Worm (Caenorhabditis elegans) whole organism, young adult: ENCODE data around the gene phdh-1.
"Not testable (repeated sequence)": the region's sequence is repeated elsewhere in the genome, so short reads cannot be mapped to it uniquely, and the experiment has no call there.

Source experiments
- B0261.1 ChIP-seq: sonication (generic microtip); optimal IDR thresholded peaks from 2 replicates; lab custom pipeline; 2016; ENCODE audit warnings: mild to moderate bottlenecking, missing genetic modification characterization, moderate library complexity, missing compliant biosample characterization
- D2030.7 ChIP-seq: fragments of 200-800 bp; sonication (Bioruptor generic); IDR thresholded peaks from 2 replicates; pipeline ENCODE4 v1.3.6; 2022; ENCODE audit warnings: missing genetic modification reagents, missing genetic modification characterization, missing compliant biosample characterization
- F52B5.7 ChIP-seq: sonication (generic microtip); optimal IDR thresholded peaks from 2 replicates; lab custom pipeline; 2016; ENCODE audit warnings: mild to moderate bottlenecking, missing genetic modification characterization, missing compliant biosample characterization
- K12H6.12 ChIP-seq: fragments of 200-800 bp; sonication (Bioruptor generic); optimal IDR thresholded peaks from 2 replicates; lab custom pipeline; 2018; ENCODE audit warnings: mild to moderate bottlenecking, missing genetic modification characterization, missing compliant biosample characterization
- Y56A3A.18 ChIP-seq: fragments of 200-800 bp; sonication (Bioruptor generic); IDR thresholded peaks from 2 replicates; pipeline ENCODE4 v1.3.6; 2022; ENCODE audit warnings: missing genetic modification reagents, missing genetic modification characterization, missing compliant biosample characterization
- ZK185.1 ChIP-seq: sonication (generic microtip); optimal IDR thresholded peaks from 2 replicates; lab custom pipeline; 2016; ENCODE audit warnings: mild to moderate bottlenecking, missing genetic modification characterization, missing compliant biosample characterization; ENCODE audit not compliant: poor library complexity, severe bottlenecking
- ama-1 ChIP-seq, 3 experiments: fragments of 150-350 bp in 1 of 3; sonication (generic microtip) in 2 of 3; optimal IDR thresholded peaks; 2 replicates each; lab custom pipeline; 2014 to 2018; ENCODE audit warnings: missing biosample characterization in 2 of 3, missing genetic modification characterization in 2 of 3, missing genetic modification reagents in 2 of 3
- attf-6 ChIP-seq: fragments of 200-800 bp; sonication (Bioruptor generic); IDR thresholded peaks from 2 replicates; pipeline ENCODE4 v1.3.6; 2022; ENCODE audit warnings: missing genetic modification reagents, missing genetic modification characterization, missing compliant biosample characterization
- cebp-1 ChIP-seq, 2 experiments: fragments of 200-800 bp in 1 of 2; sonication (Bioruptor generic) in 1 of 2; sonication (generic microtip) in 1 of 2; IDR thresholded peaks in 1 of 2; optimal IDR thresholded peaks in 1 of 2; 2 replicates each; pipeline versions ENCODE4 v1.3.6 to Lab custom; 2017 to 2022; ENCODE audit warnings: missing compliant biosample characterization in 2 of 2, missing genetic modification characterization in 2 of 2, mild to moderate bottlenecking in 1 of 2, missing genetic modification reagents in 1 of 2, moderate library complexity in 1 of 2
- cebp-2 ChIP-seq: fragments of 200-800 bp; sonication (Bioruptor generic); IDR thresholded peaks from 2 replicates; pipeline ENCODE4 v1.3.6; 2022; ENCODE audit warnings: missing genetic modification characterization, missing compliant biosample characterization
- ceh-79 ChIP-seq: sonication (generic microtip); optimal IDR thresholded peaks from 2 replicates; lab custom pipeline; 2017; ENCODE audit warnings: mild to moderate bottlenecking, missing genetic modification characterization, missing compliant biosample characterization
- dox-1 ChIP-seq: fragments of 200-800 bp; sonication (Bioruptor generic); IDR thresholded peaks from 2 replicates; pipeline ENCODE4 v1.3.6; 2022; ENCODE audit warnings: missing genetic modification reagents, missing genetic modification characterization, missing compliant biosample characterization
- egrh-3 ChIP-seq: fragments of 200-800 bp; sonication (Bioruptor generic); IDR thresholded peaks from 2 replicates; pipeline ENCODE4 v1.3.6; 2022; ENCODE audit warnings: missing genetic modification reagents, missing genetic modification characterization, missing compliant biosample characterization
- hmg-1.2 ChIP-seq: fragments of 200-800 bp; sonication (Bioruptor generic); IDR thresholded peaks from 2 replicates; pipeline ENCODE4 v1.3.6; 2022; ENCODE audit warnings: missing genetic modification reagents, missing genetic modification characterization, missing compliant biosample characterization
- lin-26 ChIP-seq: fragments of 200-800 bp; sonication (Bioruptor generic); IDR thresholded peaks from 2 replicates; pipeline ENCODE4 v1.3.6; 2022; ENCODE audit warnings: missing genetic modification reagents, missing genetic modification characterization, missing compliant biosample characterization
- lin-40 ChIP-seq: sonication (generic microtip); optimal IDR thresholded peaks from 2 replicates; lab custom pipeline; 2016; ENCODE audit warnings: missing genetic modification characterization, mild to moderate bottlenecking, missing compliant biosample characterization, missing genotype, missing genetic modification reagents
- madf-10 ChIP-seq: sonication (generic microtip); optimal IDR thresholded peaks from 2 replicates; lab custom pipeline; 2016; ENCODE audit warnings: mild to moderate bottlenecking, missing genetic modification characterization, missing compliant biosample characterization
- madf-6 ChIP-seq: fragments of 200-800 bp; sonication (Bioruptor generic); IDR thresholded peaks from 2 replicates; pipeline ENCODE4 v1.3.6; 2022; ENCODE audit warnings: missing genetic modification reagents, missing genetic modification characterization, missing compliant biosample characterization
- nfyb-1 ChIP-seq: fragments of 200-800 bp; sonication (Bioruptor generic); IDR thresholded peaks from 2 replicates; pipeline ENCODE4 v1.3.6; 2022; ENCODE audit warnings: missing genetic modification reagents, missing genetic modification characterization, missing compliant biosample characterization
- nhr-27 ChIP-seq: fragments of 200-800 bp; sonication (Bioruptor generic); optimal IDR thresholded peaks from 2 replicates; lab custom pipeline; 2018; ENCODE audit warnings: mild to moderate bottlenecking, missing genetic modification characterization, moderate library complexity, missing compliant biosample characterization
- nhr-80 ChIP-seq: sonication (generic microtip); optimal IDR thresholded peaks from 2 replicates; lab custom pipeline; 2016; ENCODE audit warnings: missing genetic modification characterization, missing compliant biosample characterization
- pbrm-1 ChIP-seq: fragments of 200-800 bp; sonication (Bioruptor generic); IDR thresholded peaks from 2 replicates; pipeline ENCODE4 v1.3.6; 2022; ENCODE audit warnings: missing genetic modification reagents, missing genetic modification characterization, missing compliant biosample characterization
- rpc-1 ChIP-seq, 2 experiments: fragments of 150-350 bp in 1 of 2; sonication (generic microtip) in 1 of 2; optimal IDR thresholded peaks; 2 replicates each; lab custom pipeline; 2014 to 2018; ENCODE audit warnings: missing biosample characterization in 1 of 2, missing genetic modification characterization in 1 of 2, missing genetic modification reagents in 1 of 2, missing genotype in 1 of 2
- snpc-1.1 ChIP-seq: sonication (generic microtip); optimal IDR thresholded peaks from 2 replicates; lab custom pipeline; 2017; ENCODE audit warnings: missing genetic modification characterization, mild to moderate bottlenecking, missing compliant biosample characterization, antibody characterized with exemption, moderate library complexity, missing genotype, missing genetic modification reagents; ENCODE audit not compliant: insufficient read depth
- snpc-3.4 ChIP-seq: sonication (generic microtip); optimal IDR thresholded peaks from 2 replicates; lab custom pipeline; 2017; ENCODE audit warnings: missing genetic modification characterization, mild to moderate bottlenecking, missing compliant biosample characterization, antibody characterized with exemption, moderate library complexity, missing genotype, missing genetic modification reagents
- snpc-4 ChIP-seq, 5 experiments: fragments of 150-350 bp in 1 of 5; sonication (generic microtip) in 4 of 5; optimal IDR thresholded peaks; 2 replicates each; lab custom pipeline; 2014 to 2018; ENCODE audit warnings: missing genetic modification characterization in 5 of 5, missing biosample characterization in 3 of 5, antibody characterized with exemption in 2 of 5, mild to moderate bottlenecking in 2 of 5, missing compliant biosample characterization in 2 of 5, missing genotype in 2 of 5, moderate library complexity in 2 of 5, missing genetic modification reagents in 1 of 5
- tbp1 ChIP-seq: fragments of 200-800 bp; sonication (Bioruptor generic); optimal IDR thresholded peaks from 2 replicates; lab custom pipeline; 2018; ENCODE audit warnings: mild to moderate bottlenecking, missing genetic modification characterization, missing compliant biosample characterization
- ztf-25 ChIP-seq: fragments of 200-800 bp; sonication (Bioruptor generic); IDR thresholded peaks from 2 replicates; pipeline ENCODE4 v1.3.6; 2022; ENCODE audit warnings: missing genetic modification reagents, missing genetic modification characterization, missing compliant biosample characterization

Gene phdh-1

ce11 chrII:13668844-13669441, 30.7 kb upstream of the phdh-1 start, which contains the start of gene C31C9.7 (continued):
- peak; percentile 28; the same call in 1 of the 2 replicates for TF ChIP-seq dox-1 (GFP tag; lab: Robert Waterston, UW)
- no peak for TF ChIP-seq ZK185.1 (tag; lab: Kevin White, UChicago)
- peak; percentile 64 for TF ChIP-seq nhr-80 (tag; lab: Kevin White, UChicago)
- peak; percentile 25 for TF ChIP-seq madf-10 (tag; lab: Kevin White, UChicago)
- TF ChIP-seq snpc-1.1 (tag; lab: Kevin White, UChicago) = no peak
- TF ChIP-seq nhr-27 (tag; lab: Kevin White, UChicago) = no peak
- TF ChIP-seq ceh-79 (tag; lab: Kevin White, UChicago) = no peak
- no peak for TF ChIP-seq Y56A3A.18

ce11 chrII:13664993-13665680, 26.9 kb upstream of the phdh-1 start:
- no peak for TF ChIP-seq snpc-3.4 (tag; lab: Kevin White, UChicago)
- TF ChIP-seq snpc-4 (GFP tag; optimal IDR thresholded peaks at IDR 0.05; lab: Kevin White, UChicago) = no peak
- TF ChIP-seq snpc-4 (tag; optimal IDR thresholded peaks at IDR 0.05; lab: Kevin White, UChicago) = peak; percentile 35 to 75 (median 62)
- peak; percentile 59 for TF ChIP-seq nhr-80 (tag; lab: Kevin White, UChicago)
- TF ChIP-seq cebp-1 (GFP tag; IDR thresholded peaks at IDR 0.05; lab: Robert Waterston, UW) = no peak
- TF ChIP-seq cebp-1 (tag; optimal IDR thresholded peaks at IDR 0.05; lab: Kevin White, UChicago) = peak; percentile 21

- TF ChIP-seq nhr-80 (tag; lab: Kevin White, UChicago) (peak; percentile 43), B0261.1 (tag; lab: Kevin White, UChicago) (no peak), lin-40 (tag; lab: Kevin White, UChicago) (peak; percentile 19)
- TF ChIP-seq, all 124 proteins: peak for 2
Observed at ce11 chrII:13664416-13664815, 26.1 kb upstream of the phdh-1 start.

ce11 chrII:13661990-13662389, 23.7 kb upstream of the phdh-1 start, which contains the start of gene C31C9.6:
TSS of gene C31C9.6 (minus strand) at chrII:13662090.
- TF ChIP-seq F52B5.7; K12H6.12; ama-1 (optimal IDR thresholded peaks at IDR 0.05; lab: Kevin White, UChicago); ama-1 (GFP tag; optimal IDR thresholded peaks at IDR 0.05; lab: Kevin White, UChicago): not testable (repeated sequence)

ce11 chrII:13658424-13658823, 20.1 kb upstream of the phdh-1 start:
- TF ChIP-seq lin-26 (GFP tag; lab: Robert Waterston, UW) (peak; percentile 96), D2030.7 (peak; percentile 64), B0261.1 (tag; lab: Kevin White, UChicago) (peak; percentile 50), tbp1 (GFP tag; lab: Kevin White, UChicago) (peak; percentile 83), attf-6 (GFP tag; lab: Robert Waterston, UW) (0 out of 2 replicates have a peak, but pooled peaks have one; percentile 29), hmg-1.2 (GFP tag; lab: Robert Waterston, UW) (peak; percentile 56), egrh-3 (GFP tag; lab: Robert Waterston, UW) (0 out of 2 replicates have a peak, but pooled peaks have one; percentile 13), dox-1 (GFP tag; lab: Robert Waterston, UW) (peak; percentile 57), cebp-2 (GFP tag; lab: Robert Waterston, UW) (0 out of 2 replicates have a peak, but pooled peaks have one; percentile 64), ztf-25 (GFP tag; lab: Robert Waterston, UW) (peak; percentile 71; the same call in 1 of the 2 replicates), madf-6 (GFP tag; lab: Robert Waterston, UW) (peak; percentile 32; the same call in 1 of the 2 replicates), pbrm-1 (GFP tag; lab: Robert Waterston, UW) (peak; percentile 39; the same call in 1 of the 2 replicates), rpc-1 (optimal IDR thresholded peaks at IDR 0.05; lab: Kevin White, UChicago) (peak; percentile 22), rpc-1 (tag; optimal IDR thresholded peaks at IDR 0.05; lab: Kevin White, UChicago) (peak; percentile 63), nfyb-1 (GFP tag; lab: Robert Waterston, UW) (peak; percentile 73)
